Worm (Caenorhabditis elegans) whole organism, L4 larva: Measurements from ENCODE around the gene ZK418.13.

ENCODE experiments used
- D1046.2 ChIP-seq: fragments of 200-800 bp; sonication (Bioruptor generic); IDR thresholded peaks from 2 replicates; pipeline ENCODE4 v1.3.6; 2022; ENCODE audit warnings: missing genetic modification characterization, missing compliant biosample characterization
- F26F4.8 ChIP-seq: fragments of 200-800 bp; sonication (Bioruptor generic); conservative IDR thresholded peaks from 2 replicates; pipeline ENCODE4 v1.3.6; 2022; ENCODE audit warnings: missing genetic modification characterization, missing compliant biosample characterization
- T26A8.4 ChIP-seq: fragments of 200-800 bp; sonication (Bioruptor generic); IDR thresholded peaks from 2 replicates; pipeline ENCODE4 v1.3.6; 2022; ENCODE audit warnings: missing genetic modification characterization, missing compliant biosample characterization
- Y105C5A.15 ChIP-seq: fragments of 200-800 bp; sonication (Bioruptor generic); IDR thresholded peaks from 2 replicates; pipeline ENCODE4 v1.3.6; 2022; ENCODE audit warnings: missing genetic modification characterization, missing compliant biosample characterization
- ZK546.5 ChIP-seq, 2 experiments: sonication (generic microtip); optimal IDR thresholded peaks; 2 replicates each; lab custom pipeline; 2017; ENCODE audit warnings: missing biosample characterization in 2 of 2, missing genetic modification characterization in 2 of 2
- arid-1 ChIP-seq: fragments of 200-800 bp; sonication (Bioruptor generic); conservative IDR thresholded peaks from 2 replicates; pipeline ENCODE4 v1.3.6; 2022; ENCODE audit warnings: missing genetic modification reagents, missing genetic modification characterization, missing compliant biosample characterization
- ceh-20 ChIP-seq: fragments of 200-800 bp; sonication (Bioruptor generic); IDR thresholded peaks from 2 replicates; pipeline ENCODE4 v1.3.6; 2022; ENCODE audit warnings: missing genetic modification reagents, missing genetic modification characterization, missing compliant biosample characterization
- ceh-28 ChIP-seq: fragments of 150-350 bp; optimal IDR thresholded peaks from 2 replicates; lab custom pipeline; 2014; ENCODE audit warnings: missing biosample characterization, missing genetic modification reagents, missing genetic modification characterization
- ces-1 ChIP-seq: fragments of 150-350 bp; sonication (generic microtip); optimal IDR thresholded peaks from 4 replicates; lab custom pipeline; 2014; ENCODE audit warnings: missing biosample characterization, missing genetic modification reagents, missing genetic modification characterization
- cey-2 ChIP-seq: sonication (generic microtip); optimal IDR thresholded peaks from 3 replicates; lab custom pipeline; 2017; ENCODE audit warnings: missing genetic modification characterization, mild to moderate bottlenecking, missing compliant biosample characterization, antibody characterized with exemption, borderline replicate concordance; ENCODE audit not compliant: insufficient read depth
- ctbp-1 ChIP-seq: fragments of 200-800 bp; sonication (Bioruptor generic); IDR thresholded peaks from 2 replicates; pipeline ENCODE4 v1.3.6; 2022; ENCODE audit warnings: missing genetic modification reagents, missing genetic modification characterization, missing compliant biosample characterization
- daf-16 ChIP-seq, 3 experiments: sonication (generic microtip); optimal IDR thresholded peaks; 2 replicates each; lab custom pipeline; 2016 to 2017; ENCODE audit warnings: missing genetic modification characterization in 3 of 3, missing genetic modification reagents in 3 of 3, mild to moderate bottlenecking in 2 of 3, missing compliant biosample characterization in 2 of 3, missing biosample characterization in 1 of 3, moderate library complexity in 1 of 3
- daf-19 ChIP-seq: fragments of 200-800 bp; sonication (Bioruptor generic); conservative IDR thresholded peaks from 2 replicates; pipeline ENCODE4 v1.3.6; 2022; ENCODE audit warnings: missing genetic modification characterization, missing compliant biosample characterization
- daf-8 ChIP-seq: fragments of 200-800 bp; sonication (Bioruptor generic); IDR thresholded peaks from 2 replicates; pipeline ENCODE4 v1.3.6; 2022; ENCODE audit warnings: missing genetic modification characterization, missing compliant biosample characterization
- dmd-9 ChIP-seq: fragments of 200-800 bp; sonication (Bioruptor generic); IDR thresholded peaks from 2 replicates; pipeline ENCODE4 v1.3.6; 2022; ENCODE audit warnings: missing genetic modification reagents, missing genetic modification characterization, missing compliant biosample characterization
- dve-1 ChIP-seq: sonication (generic microtip); optimal IDR thresholded peaks from 2 replicates; lab custom pipeline; 2017; ENCODE audit warnings: antibody characterized with exemption, mild to moderate bottlenecking, missing genetic modification characterization, missing compliant biosample characterization; ENCODE audit not compliant: insufficient read depth
- egl-27 ChIP-seq: sonication (generic microtip); optimal IDR thresholded peaks from 3 replicates; lab custom pipeline; 2017; ENCODE audit warnings: missing biosample characterization, missing genetic modification reagents, missing genetic modification characterization
- fkh-10 ChIP-seq: fragments of 150-350 bp; optimal IDR thresholded peaks from 2 replicates; lab custom pipeline; 2014; ENCODE audit warnings: missing biosample characterization, missing genetic modification reagents, missing genetic modification characterization
- hif-1 ChIP-seq, 2 experiments: sonication (generic microtip); optimal IDR thresholded peaks; 2 replicates each; lab custom pipeline; 2016 to 2017; ENCODE audit warnings: missing compliant biosample characterization in 2 of 2, missing genetic modification characterization in 2 of 2, missing genetic modification reagents in 2 of 2, missing genotype in 2 of 2, mild to moderate bottlenecking in 1 of 2
- lin-1 ChIP-seq: fragments of 200-800 bp; sonication (Bioruptor generic); IDR thresholded peaks from 2 replicates; pipeline ENCODE4 v1.3.6; 2022; ENCODE audit warnings: missing genetic modification reagents, missing genetic modification characterization, missing compliant biosample characterization
- lir-3 ChIP-seq: sonication (generic microtip); optimal IDR thresholded peaks from 2 replicates; lab custom pipeline; 2016; ENCODE audit warnings: mild to moderate bottlenecking, missing genetic modification characterization, missing compliant biosample characterization
- mdl-1 ChIP-seq, 2 experiments: fragments of 150-350 bp in 1 of 2; sonication (generic microtip) in 1 of 2; optimal IDR thresholded peaks; 2 replicates each; lab custom pipeline; 2014 to 2017; ENCODE audit warnings: missing biosample characterization in 2 of 2, missing genetic modification characterization in 2 of 2
- mes-2 ChIP-seq: sonication (generic microtip); optimal IDR thresholded peaks from 2 replicates; lab custom pipeline; 2016; ENCODE audit warnings: missing genotype, mild to moderate bottlenecking, missing genetic modification characterization, missing compliant biosample characterization; ENCODE audit not compliant: poor library complexity, severe bottlenecking
- nhr-102 ChIP-seq: sonication (generic microtip); optimal IDR thresholded peaks from 2 replicates; lab custom pipeline; 2016; ENCODE audit warnings: mild to moderate bottlenecking, missing genetic modification characterization, moderate library complexity, missing compliant biosample characterization
- nhr-11 ChIP-seq: fragments of 150-350 bp; optimal IDR thresholded peaks from 2 replicates; lab custom pipeline; 2014; ENCODE audit warnings: missing biosample characterization, missing genetic modification characterization
- nhr-111 ChIP-seq: fragments of 200-800 bp; sonication (Bioruptor generic); optimal IDR thresholded peaks from 2 replicates; lab custom pipeline; 2018; ENCODE audit warnings: mild to moderate bottlenecking, missing genetic modification characterization, missing compliant biosample characterization
- nhr-237 ChIP-seq: sonication (generic microtip); optimal IDR thresholded peaks from 2 replicates; lab custom pipeline; 2017; ENCODE audit warnings: missing biosample characterization, missing genetic modification characterization
- nhr-25 ChIP-seq: sonication (generic microtip); optimal IDR thresholded peaks from 2 replicates; lab custom pipeline; 2017; ENCODE audit warnings: missing genetic modification characterization, mild to moderate bottlenecking, missing compliant biosample characterization, antibody characterized with exemption, moderate library complexity, borderline replicate concordance; ENCODE audit not compliant: insufficient read depth
- nhr-6 ChIP-seq: fragments of 150-350 bp; optimal IDR thresholded peaks from 2 replicates; lab custom pipeline; 2014; ENCODE audit warnings: missing biosample characterization, missing genetic modification characterization
- rbr-2 ChIP-seq: sonication (generic microtip); optimal IDR thresholded peaks from 2 replicates; lab custom pipeline; 2016; ENCODE audit warnings: missing genotype, missing genetic modification characterization, missing compliant biosample characterization
- sdz-12 ChIP-seq: fragments of 200-800 bp; sonication (Bioruptor generic); optimal IDR thresholded peaks from 2 replicates; lab custom pipeline; 2018; ENCODE audit warnings: mild to moderate bottlenecking, missing genetic modification characterization, missing compliant biosample characterization
- skn-1 ChIP-seq: fragments of 150-350 bp; optimal IDR thresholded peaks from 2 replicates; lab custom pipeline; 2014; ENCODE audit warnings: missing biosample characterization, missing genetic modification characterization
- spr-3 ChIP-seq: fragments of 200-800 bp; sonication (Bioruptor generic); optimal IDR thresholded peaks from 2 replicates; lab custom pipeline; 2018; ENCODE audit warnings: mild to moderate bottlenecking, missing genetic modification characterization, missing compliant biosample characterization
- vab-7 ChIP-seq: fragments of 200-800 bp; sonication (Bioruptor generic); IDR thresholded peaks from 2 replicates; pipeline ENCODE4 v1.3.6; 2022; ENCODE audit warnings: missing genetic modification reagents, missing genetic modification characterization, missing compliant biosample characterization
- zfp-2 ChIP-seq: sonication (generic microtip); optimal IDR thresholded peaks from 2 replicates; lab custom pipeline; 2016; ENCODE audit warnings: mild to moderate bottlenecking, missing genetic modification characterization, missing compliant biosample characterization
- zfp-3 ChIP-seq: fragments of 200-800 bp; sonication (Bioruptor generic); conservative IDR thresholded peaks from 2 replicates; pipeline ENCODE4 v1.3.6; 2022; ENCODE audit warnings: missing genetic modification reagents, missing genetic modification characterization, missing compliant biosample characterization
- ztf-11 ChIP-seq: fragments of 150-350 bp; optimal IDR thresholded peaks from 2 replicates; lab custom pipeline; 2014; ENCODE audit warnings: missing biosample characterization, missing genetic modification characterization

ZK418.13 gene

DNA sequence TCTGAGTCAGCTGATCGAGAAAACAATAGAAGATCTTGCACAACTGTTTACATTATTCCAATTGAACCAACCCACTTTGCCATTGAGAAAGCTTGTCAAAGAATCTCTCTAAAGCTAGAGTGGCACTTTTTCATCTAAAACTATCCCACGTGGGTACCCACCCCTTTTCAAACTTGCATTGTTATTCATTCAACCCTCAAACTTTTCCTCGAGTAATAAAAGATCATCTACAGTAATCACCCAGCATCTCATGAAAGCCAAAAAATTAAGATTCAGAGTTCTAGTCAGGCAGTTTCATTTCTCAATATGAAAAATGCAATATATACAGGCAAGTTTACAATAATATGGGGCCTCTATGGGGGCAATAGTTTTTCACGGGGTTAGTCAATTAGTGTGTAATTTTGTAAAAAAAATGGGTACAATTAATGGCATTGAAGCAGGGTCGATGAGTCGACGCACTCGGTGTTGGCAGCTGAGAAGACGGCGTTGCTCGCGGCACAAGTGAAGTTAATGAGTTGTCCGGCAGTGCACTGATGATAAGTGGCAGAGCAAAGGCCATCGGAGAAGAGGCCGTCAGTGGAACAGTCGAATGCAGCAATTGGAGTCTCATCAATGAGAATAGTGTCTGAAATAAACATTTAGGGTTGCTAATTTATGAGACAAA, 25.7 kb upstream of the ZK418.13 start (continued):
- TF ChIP-seq vab-7 (no peak), hif-1 (tag; optimal IDR thresholded peaks at IDR 0.05; lab: Kevin White, UChicago) (no peak), nhr-6 (tag; lab: Kevin White, UChicago) (no peak), arid-1 (0 out of 2 replicates have a peak, but pooled peaks have one; percentile 20), ceh-28 (tag; lab: Kevin White, UChicago) (no peak), Y105C5A.15 (GFP tag; lab: Robert Waterston, UW) (0 out of 2 replicates have a peak, but pooled peaks have one; percentile 9), sdz-12 (GFP tag; lab: Kevin White, UChicago) (no peak), lin-1 (GFP tag; lab: Robert Waterston, UW) (0 out of 2 replicates have a peak, but pooled peaks have one; percentile 31), daf-16 (GFP tag; optimal IDR thresholded peaks at IDR 0.05; lab: Kevin White, UChicago) (no peak), daf-16 (tag; optimal IDR thresholded peaks at IDR 0.05; lab: Kevin White, UChicago) (no peak), daf-19 (no peak), nhr-102 (tag; lab: Kevin White, UChicago) (no peak), ceh-20 (no peak), F26F4.8 (GFP tag; lab: Robert Waterston, UW) (no peak), ztf-11 (tag; lab: Kevin White, UChicago) (no peak), daf-8 (GFP tag; lab: Robert Waterston, UW) (no peak), zfp-2 (tag; lab: Kevin White, UChicago) (no peak), lir-3 (tag; lab: Kevin White, UChicago) (no peak), dve-1 (tag; lab: Kevin White, UChicago) (no peak), zfp-3 (GFP tag; lab: Robert Waterston, UW) (no peak), nhr-11 (tag; lab: Kevin White, UChicago) (no peak), nhr-111 (GFP tag; lab: Kevin White, UChicago) (no peak), egl-27 (tag; lab: Kevin White, UChicago) (no peak), ctbp-1 (no peak), ces-1 (GFP tag; lab: Kevin White, UChicago) (no peak), mes-2 (no peak), cey-2 (tag; lab: Kevin White, UChicago) (no peak), nhr-25 (tag; lab: Kevin White, UChicago) (no peak), mdl-1 (tag; optimal IDR thresholded peaks at IDR 0.05; lab: Kevin White, UChicago) (no peak), D1046.2 (0 out of 2 replicates have a peak, but pooled peaks have one; percentile 13), skn-1 (tag; lab: Kevin White, UChicago) (no peak), ZK546.5 (tag; optimal IDR thresholded peaks at IDR 0.05; lab: Kevin White, UChicago) (no peak), nhr-237 (tag; lab: Kevin White, UChicago) (no peak), dmd-9 (GFP tag; lab: Robert Waterston, UW) (no peak), fkh-10 (no peak), spr-3 (GFP tag; lab: Kevin White, UChicago) (no peak)

DNA sequence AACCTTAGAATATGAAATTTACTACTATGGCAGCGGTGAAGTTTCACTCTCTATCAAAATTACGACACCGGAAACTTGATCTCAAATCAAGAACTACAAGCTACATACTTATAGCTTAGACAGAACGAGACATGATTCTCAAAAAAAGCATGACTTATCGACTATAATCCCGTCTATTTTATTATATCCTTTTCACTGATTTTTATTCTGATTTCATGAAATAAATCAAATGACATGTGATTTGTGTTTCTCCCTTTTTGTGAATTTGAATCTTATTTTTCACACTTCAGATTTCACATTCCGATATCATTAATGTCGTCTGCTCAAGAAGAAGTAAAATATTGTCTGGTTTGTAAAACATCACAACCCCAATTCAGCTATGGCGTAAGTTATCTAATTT, 23.7 kb upstream of the ZK418.13 start, which contains the start of gene ZK418.11:
TSS of gene ZK418.11 (plus strand) at position 289 of the 400 bp plus-strand sequence.
- TF ChIP-seq T26A8.4 (GFP tag; lab: Robert Waterston, UW) (no peak), egl-27 (tag; lab: Kevin White, UChicago) (no peak), rbr-2 (tag; lab: Kevin White, UChicago) (no peak)
